Fruit fly (Drosophila melanogaster) S2 (cell line): ENCODE measurements around the gene Ten-m.

Source experiments
- CG8478 ChIP-seq: fragments of >200 bp; optimal IDR thresholded peaks from 2 replicates; lab custom pipeline; 2018
- CTCF ChIP-seq, 2 experiments: fragments of >200 bp; optimal IDR thresholded peaks; 2 replicates each; lab custom pipeline; 2018

The Ten-m gene

dm6 chr3L:22266535-22266934 lies 141.1 kb downstream of the Ten-m start, which contains the start of gene CG11523:
TSS of gene CG11523 (minus strand) at chr3L:22266679.
- TF ChIP-seq CTCF (optimal IDR thresholded peaks at IDR 0.05; lab: Kevin White, UChicago) (peak; percentile 52 to 54), CG8478 (lab: Kevin White, UChicago) (no peak)

- TF ChIP-seq CG8478 (lab: Kevin White, UChicago) = no peak
- TF ChIP-seq CTCF (optimal IDR thresholded peaks at IDR 0.05; lab: Kevin White, UChicago) = no peak
Observed at dm6 chr3L:22262797-22263423, 144.8 kb downstream of the Ten-m start, which contains the start of the genes Rich and Ddx1. TSS of gene Rich (minus strand) at chr3L:22262921. TSS of gene Ddx1 (plus strand) at chr3L:22263369.
